Fruit fly (Drosophila melanogaster) whole organism, prepupa: Measurements from ENCODE around the gene CG11373.

Source experiments
- OdsH ChIP-seq: fragments of 200-800 bp; sonication (Bioruptor generic); optimal IDR thresholded peaks from 3 replicates; lab custom pipeline; 2016; ENCODE audit warnings: missing biosample characterization, missing genetic modification characterization
- Smox ChIP-seq: fragments of 200-800 bp; sonication (Bioruptor generic); optimal IDR thresholded peaks from 3 replicates; lab custom pipeline; 2016; ENCODE audit warnings: missing biosample characterization, missing genetic modification characterization
- acj6 ChIP-seq: fragments of 200-800 bp; sonication (Bioruptor generic); optimal IDR thresholded peaks from 3 replicates; lab custom pipeline; 2016; ENCODE audit warnings: missing biosample characterization, missing genetic modification characterization
- ss ChIP-seq, 2 experiments: fragments of 200-800 bp; sonication (Bioruptor generic); optimal IDR thresholded peaks; 2 replicates in 1 of 2; 3 replicates in 1 of 2; lab custom pipeline; 2017 to 2018; ENCODE audit warnings: mild to moderate bottlenecking in 2 of 2, missing biosample characterization in 2 of 2, missing genetic modification characterization in 2 of 2, moderate library complexity in 1 of 2

DNA sequence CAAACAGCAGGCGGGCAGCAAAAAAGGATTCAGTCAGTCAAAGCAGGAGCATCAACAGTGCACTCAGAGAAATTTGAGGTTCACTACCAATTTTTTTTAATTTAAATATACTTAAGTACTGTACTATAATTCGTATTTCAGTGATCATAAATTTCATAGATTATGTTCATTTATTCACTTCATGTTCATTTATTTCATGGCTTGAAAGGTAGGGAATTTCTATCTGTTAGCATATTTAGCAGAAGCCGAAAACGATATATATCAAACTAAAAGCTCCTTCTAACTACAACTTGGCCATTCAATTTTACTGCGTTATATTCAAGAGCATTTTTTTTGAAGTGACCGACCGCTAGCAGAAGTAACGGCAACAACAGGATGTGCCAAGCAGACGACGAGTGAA, 33.1 kb upstream of the CG11373 start:
- TF ChIP-seq Smox (GFP tag; lab: Kevin White, UChicago) (peak; percentile 3), acj6 (GFP tag; lab: Kevin White, UChicago) (no peak), OdsH (GFP tag; lab: Kevin White, UChicago) (no peak), ss (GFP tag; optimal IDR thresholded peaks at IDR 0.05; lab: Kevin White, UChicago) (no peak)
